Worm (Caenorhabditis elegans) whole organism, dauer: ENCODE results near the gene agmo-1.

Source experiments
- unc-62 ChIP-seq: sonication (generic microtip); optimal IDR thresholded peaks from 2 replicates; lab custom pipeline; 2017; ENCODE audit warnings: missing biosample characterization, missing genetic modification reagents, missing genetic modification characterization

agmo-1 gene

ce11 chrIII:12743515-12743914 lies 54.9 kb downstream of the agmo-1 start:
- no peak for TF ChIP-seq unc-62
